Worm (Caenorhabditis elegans) whole organism, L2 larva: ENCODE measurements around the gene C55C3.6.

ENCODE experiments used
- C34F6.9 ChIP-seq: fragments of 150-350 bp; optimal IDR thresholded peaks from 2 replicates; lab custom pipeline; 2014; ENCODE audit warnings: missing biosample characterization, missing genetic modification characterization
- F13H6.1 ChIP-seq: sonication (generic microtip); optimal IDR thresholded peaks from 2 replicates; lab custom pipeline; 2016; ENCODE audit warnings: missing genetic modification characterization, missing compliant biosample characterization
- R02D3.7 ChIP-seq: fragments of 150-350 bp; optimal IDR thresholded peaks from 2 replicates; lab custom pipeline; 2014; ENCODE audit warnings: missing biosample characterization, missing genetic modification characterization
- alr-1 ChIP-seq: fragments of 150-350 bp; optimal IDR thresholded peaks from 2 replicates; lab custom pipeline; 2014; ENCODE audit warnings: missing biosample characterization, missing genetic modification characterization
- aly-2 ChIP-seq: fragments of 150-350 bp; optimal IDR thresholded peaks from 2 replicates; lab custom pipeline; 2014; ENCODE audit warnings: missing biosample characterization, missing genetic modification characterization
- ama-1 ChIP-seq: fragments of 150-350 bp; optimal IDR thresholded peaks from 2 replicates; lab custom pipeline; 2018; ENCODE audit warnings: inconsistent platforms
- blmp-1 ChIP-seq: sonication (generic microtip); optimal IDR thresholded peaks from 2 replicates; lab custom pipeline; 2017; ENCODE audit warnings: missing genetic modification characterization, mild to moderate bottlenecking, missing compliant biosample characterization, antibody characterized with exemption, moderate library complexity; ENCODE audit not compliant: insufficient read depth
- crh-2 ChIP-seq: sonication (generic microtip); optimal IDR thresholded peaks from 2 replicates; lab custom pipeline; 2017; ENCODE audit warnings: missing biosample characterization, missing genetic modification characterization
- egl-27 ChIP-seq: sonication (generic microtip); optimal IDR thresholded peaks from 3 replicates; lab custom pipeline; 2017; ENCODE audit warnings: missing biosample characterization, missing genetic modification reagents, missing genetic modification characterization
- elt-1 ChIP-seq: fragments of 150-350 bp; optimal IDR thresholded peaks from 2 replicates; lab custom pipeline; 2014; ENCODE audit warnings: missing biosample characterization, missing genetic modification characterization
- elt-3 ChIP-seq: sonication (generic microtip); optimal IDR thresholded peaks from 2 replicates; lab custom pipeline; 2017; ENCODE audit warnings: missing biosample characterization, missing genetic modification characterization
- fos-1 ChIP-seq: fragments of 150-350 bp; optimal IDR thresholded peaks from 2 replicates; lab custom pipeline; 2014; ENCODE audit warnings: missing biosample characterization, missing genetic modification characterization
- gmeb-1 ChIP-seq: fragments of 150-350 bp; optimal IDR thresholded peaks from 2 replicates; lab custom pipeline; 2014; ENCODE audit warnings: missing biosample characterization, missing genetic modification characterization
- lin-11 ChIP-seq: fragments of 150-350 bp; sonication (generic microtip); optimal IDR thresholded peaks from 2 replicates; lab custom pipeline; 2014; ENCODE audit warnings: missing biosample characterization, missing genetic modification characterization, inconsistent platforms, mixed read lengths
- lin-13 ChIP-seq: fragments of 150-350 bp; optimal IDR thresholded peaks from 2 replicates; lab custom pipeline; 2014; ENCODE audit warnings: missing biosample characterization, missing genetic modification reagents, missing genetic modification characterization
- lin-39 ChIP-seq: fragments of 150-350 bp; optimal IDR thresholded peaks from 2 replicates; lab custom pipeline; 2014; ENCODE audit warnings: missing biosample characterization, missing genetic modification reagents, missing genetic modification characterization
- lsy-2 ChIP-seq, 2 experiments: fragments of 150-350 bp in 1 of 2; sonication (generic microtip) in 1 of 2; optimal IDR thresholded peaks; 2 replicates each; lab custom pipeline; 2014 to 2017; ENCODE audit warnings: missing biosample characterization in 2 of 2, missing genetic modification characterization in 2 of 2
- mab-5 ChIP-seq: fragments of 150-350 bp; optimal IDR thresholded peaks from 2 replicates; lab custom pipeline; 2014; ENCODE audit warnings: missing biosample characterization, missing genetic modification characterization
- mdl-1 ChIP-seq, 2 experiments: fragments of 150-350 bp in 1 of 2; sonication (generic microtip) in 1 of 2; optimal IDR thresholded peaks; 2 replicates each; lab custom pipeline; 2017; ENCODE audit warnings: missing biosample characterization in 2 of 2, missing genetic modification characterization in 2 of 2
- nhr-11 ChIP-seq: fragments of 150-350 bp; optimal IDR thresholded peaks from 2 replicates; lab custom pipeline; 2014; ENCODE audit warnings: missing biosample characterization, missing genetic modification characterization
- nhr-12 ChIP-seq: fragments of 150-350 bp; optimal IDR thresholded peaks from 2 replicates; lab custom pipeline; 2014; ENCODE audit warnings: missing biosample characterization, missing genetic modification characterization
- nhr-129 ChIP-seq: fragments of 150-350 bp; optimal IDR thresholded peaks from 2 replicates; lab custom pipeline; 2014; ENCODE audit warnings: missing biosample characterization, missing genetic modification characterization
- nhr-23 ChIP-seq: fragments of 150-350 bp; optimal IDR thresholded peaks from 2 replicates; lab custom pipeline; 2014; ENCODE audit warnings: missing biosample characterization, missing genetic modification reagents, missing genetic modification characterization
- nhr-237 ChIP-seq: fragments of 150-350 bp; optimal IDR thresholded peaks from 2 replicates; lab custom pipeline; 2014; ENCODE audit warnings: missing biosample characterization, missing genetic modification characterization
- nhr-25 ChIP-seq: fragments of 150-350 bp; sonication (generic microtip); optimal IDR thresholded peaks from 3 replicates; lab custom pipeline; 2014; ENCODE audit warnings: missing biosample characterization, missing genetic modification characterization
- nhr-77 ChIP-seq: fragments of 150-350 bp; optimal IDR thresholded peaks from 2 replicates; lab custom pipeline; 2014; ENCODE audit warnings: missing biosample characterization, missing genetic modification characterization
- peb-1 ChIP-seq: fragments of 150-350 bp; optimal IDR thresholded peaks from 2 replicates; lab custom pipeline; 2014; ENCODE audit warnings: missing biosample characterization, missing genetic modification characterization
- sem-4 ChIP-seq: fragments of 150-350 bp; optimal IDR thresholded peaks from 2 replicates; lab custom pipeline; 2014; ENCODE audit warnings: missing biosample characterization, missing genetic modification reagents, missing genetic modification characterization
- skn-1 ChIP-seq: sonication (generic microtip); optimal IDR thresholded peaks from 2 replicates; lab custom pipeline; 2017; ENCODE audit warnings: missing biosample characterization, missing genetic modification characterization
- sma-3 ChIP-seq: sonication (generic microtip); optimal IDR thresholded peaks from 2 replicates; lab custom pipeline; 2016; ENCODE audit warnings: missing genetic modification reagents, missing genetic modification characterization, missing compliant biosample characterization
- sma-9 ChIP-seq, 2 experiments: fragments of 150-350 bp in 1 of 2; sonication (generic microtip) in 1 of 2; optimal IDR thresholded peaks; 2 replicates each; lab custom pipeline; 2014 to 2016; ENCODE audit warnings: missing genetic modification characterization in 2 of 2, mild to moderate bottlenecking in 1 of 2, missing biosample characterization in 1 of 2, missing compliant biosample characterization in 1 of 2, missing genetic modification reagents in 1 of 2, moderate library complexity in 1 of 2
- unc-39 ChIP-seq: fragments of 150-350 bp; optimal IDR thresholded peaks from 2 replicates; lab custom pipeline; 2014; ENCODE audit warnings: missing biosample characterization, missing genetic modification characterization
- unc-55 ChIP-seq: fragments of 150-350 bp; sonication (generic microtip); optimal IDR thresholded peaks from 3 replicates; lab custom pipeline; 2014; ENCODE audit warnings: missing biosample characterization, missing genetic modification reagents, missing genetic modification characterization
- zag-1 ChIP-seq: fragments of 150-350 bp; optimal IDR thresholded peaks from 2 replicates; lab custom pipeline; 2014; ENCODE audit warnings: missing biosample characterization, missing genetic modification characterization
- ztf-1 ChIP-seq: fragments of 200-800 bp; sonication (Bioruptor generic); conservative IDR thresholded peaks from 2 replicates; pipeline ENCODE4 v1.3.6; 2022; ENCODE audit warnings: missing genetic modification characterization, missing compliant biosample characterization
- ztf-11 ChIP-seq: sonication (generic microtip); optimal IDR thresholded peaks from 2 replicates; lab custom pipeline; 2017; ENCODE audit warnings: missing biosample characterization, missing genetic modification characterization
- ztf-4 ChIP-seq: fragments of 150-350 bp; optimal IDR thresholded peaks from 2 replicates; lab custom pipeline; 2014; ENCODE audit warnings: missing biosample characterization, missing genetic modification characterization

C55C3.6 gene

ce11 chrIV:5662886-5663285 lies 20.1 kb upstream of the C55C3.6 start:
- TF ChIP-seq nhr-237 (tag; lab: Kevin White, UChicago) (no peak), elt-3 (tag; lab: Kevin White, UChicago) (no peak), F13H6.1 (tag; lab: Kevin White, UChicago) (no peak), sem-4 (tag; lab: Kevin White, UChicago) (no peak), nhr-25 (tag; lab: Kevin White, UChicago) (no peak), nhr-129 (no peak), blmp-1 (tag; lab: Kevin White, UChicago) (no peak)

ce11 chrIV:5664375-5665004 lies 18.5 kb upstream of the C55C3.6 start, which contains the start of gene bec-1:
Gene bec-1, minus strand, starts transcription at chrIV:5664425.
- TF ChIP-seq ama-1 (lab: Kevin White, UChicago) = no peak
- peak; percentile 69 for TF ChIP-seq skn-1 (tag; lab: Kevin White, UChicago)
- TF ChIP-seq alr-1 (tag; lab: Kevin White, UChicago) = no peak
- no peak for TF ChIP-seq lin-13 (GFP tag; lab: Kevin White, UChicago)
- TF ChIP-seq nhr-129 = no peak
- no peak for TF ChIP-seq lin-39 (tag; lab: Kevin White, UChicago)
- no peak for TF ChIP-seq nhr-237 (tag; lab: Kevin White, UChicago)
- TF ChIP-seq nhr-25 (tag; lab: Kevin White, UChicago) = peak; percentile 30
- no peak for TF ChIP-seq gmeb-1 (tag; lab: Kevin White, UChicago)
- TF ChIP-seq, all 48 proteins: peak for 2

- peak; percentile 96 for TF ChIP-seq skn-1 (tag; lab: Kevin White, UChicago)
- peak; percentile 78 for TF ChIP-seq unc-55 (GFP tag; lab: Kevin White, UChicago)
- no peak for TF ChIP-seq nhr-12 (tag; lab: Kevin White, UChicago)
- TF ChIP-seq peb-1 (tag; lab: Kevin White, UChicago) = no peak
- peak; percentile 30 for TF ChIP-seq F13H6.1 (tag; lab: Kevin White, UChicago)
- TF ChIP-seq elt-3 (tag; lab: Kevin White, UChicago) = no peak
- peak; percentile 32 for TF ChIP-seq crh-2
- TF ChIP-seq lsy-2 (tag; optimal IDR thresholded peaks at IDR 0.05; lab: Kevin White, UChicago) = peak in 1 of 2 experiments; percentile 53
- no peak for TF ChIP-seq mdl-1 (tag; optimal IDR thresholded peaks at IDR 0.05; lab: Kevin White, UChicago)
- TF ChIP-seq nhr-77 = no peak
- peak; percentile 87 for TF ChIP-seq nhr-129
- TF ChIP-seq sma-9 (GFP tag; optimal IDR thresholded peaks at IDR 0.05; lab: Kevin White, UChicago) = peak; percentile 41
- no peak for TF ChIP-seq sma-9 (tag; optimal IDR thresholded peaks at IDR 0.05; lab: Kevin White, UChicago)
- TF ChIP-seq ama-1 (lab: Kevin White, UChicago) = peak; percentile 25
- TF ChIP-seq nhr-11 (tag; lab: Kevin White, UChicago) = no peak
- no peak for TF ChIP-seq aly-2 (tag; lab: Kevin White, UChicago)
- TF ChIP-seq fos-1 = peak; percentile 69
- no peak for TF ChIP-seq R02D3.7 (tag; lab: Kevin White, UChicago)
- TF ChIP-seq ztf-1 (GFP tag; lab: Robert Waterston, UW) = no peak
- peak; percentile 15 for TF ChIP-seq blmp-1 (tag; lab: Kevin White, UChicago)
- TF ChIP-seq lin-39 (tag; lab: Kevin White, UChicago) = no peak
- TF ChIP-seq nhr-237 (tag; lab: Kevin White, UChicago) = no peak
- TF ChIP-seq unc-39 = no peak
- TF ChIP-seq lin-13 (GFP tag; lab: Kevin White, UChicago) = peak; percentile 4
- peak; percentile 76 for TF ChIP-seq C34F6.9 (tag; lab: Kevin White, UChicago)
- peak; percentile 64 for TF ChIP-seq sem-4 (tag; lab: Kevin White, UChicago)
- peak; percentile 18 for TF ChIP-seq mab-5 (tag; lab: Kevin White, UChicago)
- TF ChIP-seq gmeb-1 (tag; lab: Kevin White, UChicago) = no peak
- no peak for TF ChIP-seq lin-11 (tag; lab: Kevin White, UChicago)
- TF ChIP-seq nhr-23 (tag; lab: Kevin White, UChicago) = no peak
- TF ChIP-seq alr-1 (tag; lab: Kevin White, UChicago) = no peak
- TF ChIP-seq nhr-25 (tag; lab: Kevin White, UChicago) = peak; percentile 72
- TF ChIP-seq ztf-11 = no peak
- no peak for TF ChIP-seq sma-3 (GFP tag; lab: Kevin White, UChicago)
- no peak for TF ChIP-seq elt-1 (tag; lab: Kevin White, UChicago)
- TF ChIP-seq ztf-4 (tag; lab: Kevin White, UChicago) = peak; percentile 9
- peak; percentile 4 for TF ChIP-seq zag-1 (tag; lab: Kevin White, UChicago)
- TF ChIP-seq egl-27 (tag; lab: Kevin White, UChicago) = no peak
Observed at ce11 chrIV:5665353-5665918, 17.5 kb upstream of the C55C3.6 start.
